Worm (Caenorhabditis elegans): ENCODE measurements around the gene K08F9.1.

K08F9.1 gene

DNA sequence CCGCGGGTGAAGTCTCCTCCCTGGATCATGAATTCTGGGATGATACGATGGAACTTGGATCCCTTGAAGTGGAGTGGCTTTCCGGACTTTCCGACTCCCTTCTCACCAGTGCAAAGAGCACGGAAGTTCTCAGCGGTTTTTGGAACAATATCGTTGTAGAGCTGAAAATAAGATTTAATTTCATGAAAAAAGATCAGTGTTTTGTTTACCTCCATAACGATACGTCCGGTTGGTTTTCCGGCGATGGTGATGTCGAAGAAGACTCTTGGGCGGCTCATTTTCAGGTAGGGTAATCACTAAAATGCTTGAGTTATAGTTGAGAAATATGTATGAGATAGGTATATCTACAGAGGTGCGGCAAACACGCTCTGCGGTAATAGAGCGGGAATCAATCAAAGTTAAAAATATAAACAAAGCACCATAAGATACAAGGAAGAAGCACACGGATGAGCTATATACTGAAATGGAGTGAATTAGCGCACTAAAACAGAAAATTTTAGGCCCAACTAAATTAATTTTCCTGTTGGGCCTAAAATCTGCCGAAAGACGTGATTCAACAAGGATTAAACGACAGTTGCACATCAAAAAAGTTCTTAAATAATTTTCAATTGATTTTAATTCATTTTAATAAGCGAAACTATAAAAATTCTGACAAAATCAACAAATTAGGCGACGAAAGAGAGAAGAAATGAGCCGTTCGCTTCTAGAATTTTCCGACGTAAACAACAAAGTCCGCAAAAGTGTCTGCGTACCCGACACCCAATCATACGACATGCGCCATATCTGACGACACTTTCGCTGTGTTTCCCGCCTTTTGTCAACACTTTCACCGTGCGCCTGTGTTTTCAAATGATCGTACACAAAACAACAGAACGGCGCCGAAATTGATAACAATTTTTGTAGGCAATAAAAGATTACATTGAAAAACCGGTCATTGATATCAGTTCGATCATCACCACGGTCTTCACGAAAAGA is 44.2 kb upstream of the K08F9.1 start, which contains the start of the genes cyn-7 and bath-36:
Gene cyn-7 (minus strand): TSS at position 296 of the 975 bp plus-strand sequence.
Gene bath-36 (plus strand): TSS at position 806 of the 975 bp plus-strand sequence.
- no peak for TF ChIP-seq elt-1 (tag; optimal IDR thresholded peaks at IDR 0.05)
- no peak for TF ChIP-seq unc-62 (GFP tag; optimal IDR thresholded peaks at IDR 0.05)
- TF ChIP-seq nhr-25 (tag; optimal IDR thresholded peaks at IDR 0.05): peak; percentile 75
- peak; percentile 67 for TF ChIP-seq unc-55 (GFP tag; optimal IDR thresholded peaks at IDR 0.05)
- no peak for TF ChIP-seq nhr-23 (tag; optimal IDR thresholded peaks at IDR 0.05)
- TF ChIP-seq nhr-129 (tag; optimal IDR thresholded peaks at IDR 0.05): peak; percentile 71
- no peak for TF ChIP-seq nhr-237 (tag; optimal IDR thresholded peaks at IDR 0.05)
- no peak for TF ChIP-seq aly-2 (tag; optimal IDR thresholded peaks at IDR 0.05)
- TF ChIP-seq sma-3 (GFP tag; optimal IDR thresholded peaks at IDR 0.05): peak; percentile 88
- peak; percentile 28 for TF ChIP-seq snpc-4 (tag; optimal IDR thresholded peaks at IDR 0.05)
- peak; percentile 72 for TF ChIP-seq sma-9 (GFP tag; optimal IDR thresholded peaks at IDR 0.05)
- TF ChIP-seq sma-9 (tag; optimal IDR thresholded peaks at IDR 0.05): no peak
- no peak for TF ChIP-seq unc-39 (tag; optimal IDR thresholded peaks at IDR 0.05)
- TF ChIP-seq dmd-4 (tag; optimal IDR thresholded peaks at IDR 0.05): no peak
- no peak for TF ChIP-seq skn-1 (tag; optimal IDR thresholded peaks at IDR 0.05)
- peak; percentile 86 for TF ChIP-seq gmeb-1 (tag; optimal IDR thresholded peaks at IDR 0.05)
- TF ChIP-seq lin-11 (tag; optimal IDR thresholded peaks at IDR 0.05): no peak
- no peak for TF ChIP-seq nhr-10 (tag; optimal IDR thresholded peaks at IDR 0.05)
- TF ChIP-seq ztf-1 (GFP tag; conservative IDR thresholded peaks at IDR 0.05): no peak
- TF ChIP-seq R02D3.7 (tag; optimal IDR thresholded peaks at IDR 0.05): peak; percentile 9
- no peak for TF ChIP-seq ceh-82 (tag; optimal IDR thresholded peaks at IDR 0.05)
- TF ChIP-seq lin-39 (tag; optimal IDR thresholded peaks at IDR 0.05): no peak
- TF ChIP-seq sem-4 (tag; optimal IDR thresholded peaks at IDR 0.05): peak; percentile 24
- TF ChIP-seq F13H6.1 (tag; optimal IDR thresholded peaks at IDR 0.05): peak; percentile 78
- peak; percentile 86 for TF ChIP-seq C34F6.9 (tag; optimal IDR thresholded peaks at IDR 0.05)
- TF ChIP-seq blmp-1 (tag; optimal IDR thresholded peaks at IDR 0.05; ENCODE audit: insufficient read depth): peak; percentile 86
- no peak for TF ChIP-seq ceh-16 (tag; optimal IDR thresholded peaks at IDR 0.05)
- TF ChIP-seq nhr-12 (tag; optimal IDR thresholded peaks at IDR 0.05): no peak
- no peak for TF ChIP-seq Y55F3AM.14 (GFP tag; optimal IDR thresholded peaks at IDR 0.05)
- no peak for TF ChIP-seq mbf-1 (tag; optimal IDR thresholded peaks at IDR 0.05)
- TF ChIP-seq ama-1 (optimal IDR thresholded peaks at IDR 0.05): no peak
- TF ChIP-seq nhr-6 (tag; optimal IDR thresholded peaks at IDR 0.05): no peak
- no peak for TF ChIP-seq alr-1 (tag; optimal IDR thresholded peaks at IDR 0.05)
- TF ChIP-seq fos-1 (tag; optimal IDR thresholded peaks at IDR 0.05): peak; percentile 89
- TF ChIP-seq ZK546.5 (tag; optimal IDR thresholded peaks at IDR 0.05): no peak
- TF ChIP-seq egl-27 (tag; optimal IDR thresholded peaks at IDR 0.05): peak; percentile 70
- TF ChIP-seq mdl-1 (tag; optimal IDR thresholded peaks at IDR 0.05): peak in 1 of 2 experiments; percentile 18
- no peak for TF ChIP-seq peb-1 (tag; optimal IDR thresholded peaks at IDR 0.05)
- TF ChIP-seq nhr-21 (tag; optimal IDR thresholded peaks at IDR 0.05): peak; percentile 61
- no peak for TF ChIP-seq elt-3 (tag; optimal IDR thresholded peaks at IDR 0.05)
- no peak for TF ChIP-seq nhr-11 (tag; optimal IDR thresholded peaks at IDR 0.05)
- TF ChIP-seq mab-5 (tag; optimal IDR thresholded peaks at IDR 0.05): peak; percentile 3
- TF ChIP-seq ztf-11 (tag; optimal IDR thresholded peaks at IDR 0.05): no peak
- no peak for TF ChIP-seq zag-1 (tag; optimal IDR thresholded peaks at IDR 0.05)
- peak; percentile 71 to 87 for TF ChIP-seq lsy-2 (tag; optimal IDR thresholded peaks at IDR 0.05)
- TF ChIP-seq ztf-4 (tag; optimal IDR thresholded peaks at IDR 0.05): peak; percentile 34
- no peak for TF ChIP-seq nhr-77 (tag; optimal IDR thresholded peaks at IDR 0.05)
- peak; percentile 82 for TF ChIP-seq crh-2 (tag; optimal IDR thresholded peaks at IDR 0.05)
- peak; percentile 70 for TF ChIP-seq lin-13 (GFP tag; optimal IDR thresholded peaks at IDR 0.05)

Measured in whole organism, L2 larva.